Worm (Caenorhabditis elegans) whole organism, L4/young adult: Measurements from ENCODE around the gene C49A9.6.

Experiments
- W03F9.2 ChIP-seq: fragments of 150-350 bp; optimal IDR thresholded peaks from 2 replicates; lab custom pipeline; 2014; ENCODE audit warnings: missing biosample characterization, missing genetic modification characterization
- dao-5 ChIP-seq: sonication (generic microtip); optimal IDR thresholded peaks from 2 replicates; lab custom pipeline; 2016; ENCODE audit warnings: missing genotype, missing genetic modification characterization, moderate library complexity, missing compliant biosample characterization
- him-1 ChIP-seq: sonication (generic microtip); optimal IDR thresholded peaks from 2 replicates; lab custom pipeline; 2016; ENCODE audit warnings: missing genotype, missing genetic modification reagents, missing genetic modification characterization, missing compliant biosample characterization

- no peak for TF ChIP-seq dao-5 (tag; lab: Kevin White, UChicago)
- no peak for TF ChIP-seq him-1 (tag; lab: Kevin White, UChicago)
- no peak for TF ChIP-seq W03F9.2 (tag; lab: Kevin White, UChicago)
Observed at ce11 chrIV:6230560-6231073, 19.9 kb downstream of the C49A9.6 start, which contains the start of gene F58F9.4.
